Fruit fly (Drosophila melanogaster): Measurements from ENCODE around the gene sky.

dm6 chr2L:20831060-20831459 lies 87.7 kb downstream of the sky start, which contains the start of gene CG31674:
- TF ChIP-seq psq (optimal IDR thresholded peaks at IDR 0.05) (no peak), pan (optimal IDR thresholded peaks at IDR 0.05) (no peak), CG8478 (optimal IDR thresholded peaks at IDR 0.05) (no peak), usp (GFP tag; optimal IDR thresholded peaks at IDR 0.05) (no peak)

Data from whole organism.